Fruit fly (Drosophila melanogaster) whole organism: ENCODE data around the gene GatC.

Experiments used
- psq ChIP-seq: fragments of >200 bp; optimal IDR thresholded peaks from 2 replicates; lab custom pipeline; 2017
- usp ChIP-seq: fragments of >200 bp; optimal IDR thresholded peaks from 2 replicates; lab custom pipeline; 2017; ENCODE audit warnings: missing biosample characterization, missing genetic modification characterization, mixed read lengths

- TF ChIP-seq usp (GFP tag; lab: Kevin White, UChicago): no peak
- no peak for TF ChIP-seq psq (lab: Kevin White, UChicago)
Observed at dm6 chr2L:13811323-13811722, 21.6 kb downstream of the GatC start, which contains the start of the genes Adat1 and CG16865.
